Worm (Caenorhabditis elegans): ENCODE measurements around the gene Y41G9A.5.

DNA sequence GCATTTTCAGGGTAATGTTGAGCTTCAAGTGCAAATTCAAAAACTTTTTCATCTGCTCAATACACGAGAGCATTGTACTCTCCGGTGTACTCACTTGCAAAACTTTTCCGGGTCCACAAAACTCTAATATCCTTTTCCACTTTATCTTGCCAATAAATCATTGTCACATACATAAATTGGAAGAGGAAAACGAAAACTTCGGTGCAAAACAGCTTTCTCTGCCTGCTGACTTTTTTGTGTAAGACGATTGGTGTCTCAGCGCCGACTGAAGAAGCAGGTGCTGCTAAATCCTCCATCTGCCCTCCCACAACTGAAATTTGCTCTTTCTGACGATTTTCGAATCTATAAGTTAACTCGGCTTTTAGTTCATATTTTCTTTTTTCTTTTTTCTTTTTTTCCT, 29.0 kb downstream of the Y41G9A.5 start:
- TF ChIP-seq ztf-11 (tag; optimal IDR thresholded peaks at IDR 0.05) (no peak), nhr-12 (tag; optimal IDR thresholded peaks at IDR 0.05) (no peak), snpc-4 (tag; optimal IDR thresholded peaks at IDR 0.05) (no peak), mls-2 (tag; optimal IDR thresholded peaks at IDR 0.05) (no peak), unc-62 (GFP tag; optimal IDR thresholded peaks at IDR 0.05) (peak; percentile 23)

Data from whole organism, mixed stage, embryonic.